Fruit fly (Drosophila melanogaster) whole organism, embryonic: ENCODE measurements around the gene CG11350.

Source experiments
- Awh ChIP-seq: fragments of 200-800 bp; sonication (Bioruptor generic); IDR thresholded peaks from 2 replicates; pipeline ENCODE4, ENCODE4 v1.3.6; 2022; ENCODE audit warnings: missing biosample characterization, missing genetic modification characterization
- B-H1 ChIP-seq: fragments of 200-800 bp; sonication (Bioruptor generic); IDR thresholded peaks from 3 replicates; pipeline ENCODE4 v1.3.6; 2022; ENCODE audit warnings: missing biosample characterization, missing genetic modification characterization
- C15 ChIP-seq: fragments of 200-800 bp; sonication (Bioruptor generic); IDR thresholded peaks from 3 replicates; pipeline ENCODE4 v1.3.6; 2022; ENCODE audit warnings: missing biosample characterization, missing genetic modification characterization
- CG10431 ChIP-seq: fragments of 200-800 bp; sonication (Bioruptor generic); optimal IDR thresholded peaks from 3 replicates; lab custom pipeline; 2018; ENCODE audit warnings: missing biosample characterization, mild to moderate bottlenecking, missing genetic modification characterization
- CG12071 ChIP-seq: fragments of 200-800 bp; sonication (Bioruptor generic); optimal IDR thresholded peaks from 3 replicates; lab custom pipeline; 2018; ENCODE audit warnings: missing biosample characterization, mild to moderate bottlenecking, missing genetic modification characterization
- CG12236 ChIP-seq: fragments of 200-800 bp; sonication (Bioruptor generic); optimal IDR thresholded peaks from 2 replicates; lab custom pipeline; 2016; ENCODE audit warnings: missing biosample characterization, missing genetic modification characterization
- CG1647 ChIP-seq: fragments of 200-800 bp; sonication (Bioruptor generic); optimal IDR thresholded peaks from 3 replicates; lab custom pipeline; 2016; ENCODE audit warnings: missing biosample characterization, missing genetic modification characterization
- CG16813 ChIP-seq: fragments of 200-800 bp; sonication (Bioruptor generic); IDR thresholded peaks from 3 replicates; pipeline ENCODE4 v1.3.6; 2022; ENCODE audit warnings: missing biosample characterization, missing genetic modification characterization; ENCODE audit not compliant: partially characterized antibody
- CG17385 ChIP-seq: fragments of 200-800 bp; sonication (Bioruptor generic); optimal IDR thresholded peaks from 3 replicates; lab custom pipeline; 2018; ENCODE audit warnings: missing biosample characterization, mild to moderate bottlenecking, missing genetic modification characterization
- CG18262 ChIP-seq: fragments of 200-800 bp; optimal IDR thresholded peaks from 3 replicates; lab custom pipeline; 2019; ENCODE audit warnings: missing biosample characterization, mild to moderate bottlenecking, missing genetic modification characterization, moderate library complexity
- CG18476 ChIP-seq: fragments of 200-800 bp; sonication (Bioruptor generic); optimal IDR thresholded peaks from 2 replicates; lab custom pipeline; 2016; ENCODE audit warnings: missing biosample characterization, mild to moderate bottlenecking, missing genetic modification characterization
- CG30020 ChIP-seq: fragments of 200-800 bp; optimal IDR thresholded peaks from 2 replicates; lab custom pipeline; 2019; ENCODE audit warnings: missing biosample characterization, mild to moderate bottlenecking, missing genetic modification characterization, moderate library complexity
- CG4282 ChIP-seq: fragments of 200-800 bp; sonication (Bioruptor generic); optimal IDR thresholded peaks from 2 replicates; lab custom pipeline; 2016; ENCODE audit warnings: missing biosample characterization, missing genetic modification characterization
- CG4328 ChIP-seq: fragments of 200-800 bp; sonication (Bioruptor generic); optimal IDR thresholded peaks from 3 replicates; lab custom pipeline; 2017; ENCODE audit warnings: missing biosample characterization, missing genetic modification reagents, missing genetic modification characterization
- CG4360 ChIP-seq: fragments of 200-800 bp; sonication (Bioruptor generic); IDR thresholded peaks from 2 replicates; pipeline ENCODE4 v1.3.6; 2022; ENCODE audit warnings: missing biosample characterization, missing genetic modification characterization
- CG4730 ChIP-seq: fragments of 200-800 bp; sonication (Bioruptor generic); IDR thresholded peaks from 2 replicates; pipeline ENCODE4 v1.3.6; 2022; ENCODE audit warnings: missing biosample characterization, missing genetic modification characterization
- CG8924 ChIP-seq: fragments of 200-800 bp; optimal IDR thresholded peaks from 3 replicates; lab custom pipeline; 2019; ENCODE audit warnings: missing biosample characterization, mild to moderate bottlenecking, missing genetic modification characterization, moderate library complexity
- CG8944 ChIP-seq: fragments of 200-800 bp; sonication (Bioruptor generic); optimal IDR thresholded peaks from 3 replicates; lab custom pipeline; 2016; ENCODE audit warnings: missing biosample characterization, missing genetic modification characterization
- CG9797 ChIP-seq: fragments of 200-800 bp; sonication (Bioruptor generic); optimal IDR thresholded peaks from 3 replicates; lab custom pipeline; 2018; ENCODE audit warnings: missing biosample characterization, mild to moderate bottlenecking, missing genetic modification characterization
- Dip3 ChIP-seq: fragments of 200-800 bp; sonication (Bioruptor generic); optimal IDR thresholded peaks from 3 replicates; lab custom pipeline; 2016; ENCODE audit warnings: missing biosample characterization, missing genetic modification characterization
- Dll ChIP-seq: fragments of 200-800 bp; sonication (Bioruptor generic); IDR thresholded peaks from 4 replicates; pipeline ENCODE4 v1.3.6; 2022; ENCODE audit warnings: missing biosample characterization, missing genetic modification characterization; ENCODE audit not compliant: partially characterized antibody
- Doc2 ChIP-seq: fragments of 200-800 bp; sonication (Bioruptor generic); IDR thresholded peaks from 2 replicates; pipeline ENCODE4 v1.3.6; 2022; ENCODE audit warnings: missing biosample characterization, missing genetic modification characterization
- Fer3 ChIP-seq: fragments of 200-800 bp; sonication (Bioruptor generic); optimal IDR thresholded peaks from 2 replicates; lab custom pipeline; 2018; ENCODE audit warnings: missing biosample characterization, mild to moderate bottlenecking, missing genetic modification characterization, moderate library complexity
- Hmx ChIP-seq: fragments of 200-800 bp; sonication (Bioruptor generic); optimal IDR thresholded peaks from 2 replicates; lab custom pipeline; 2016; ENCODE audit warnings: missing biosample characterization, missing genetic modification characterization
- Med ChIP-seq: fragments of 200-800 bp; sonication (Bioruptor generic); peaks from one replicate; lab custom pipeline; 2016; ENCODE audit warnings: missing biosample characterization, missing genetic modification characterization, mild to moderate bottlenecking, inconsistent platforms, moderate library complexity
- Myb ChIP-seq: fragments of 200-800 bp; sonication (Bioruptor generic); optimal IDR thresholded peaks from 2 replicates; lab custom pipeline; 2016; ENCODE audit warnings: missing biosample characterization, missing genetic modification characterization
- NfI ChIP-seq: fragments of 200-800 bp; sonication (Bioruptor generic); optimal IDR thresholded peaks from 3 replicates; lab custom pipeline; 2018; ENCODE audit warnings: missing biosample characterization, mild to moderate bottlenecking, missing genetic modification characterization, moderate library complexity
- Oaz ChIP-seq: fragments of 200-800 bp; sonication (Bioruptor generic); IDR thresholded peaks from 2 replicates; pipeline ENCODE4 v1.3.6; 2022; ENCODE audit warnings: missing biosample characterization, missing genetic modification characterization
- Rx ChIP-seq: fragments of 200-800 bp; sonication (Bioruptor generic); IDR thresholded peaks from 2 replicates; pipeline ENCODE4 v1.3.6; 2022; ENCODE audit warnings: missing biosample characterization, missing genetic modification characterization
- Xbp1 ChIP-seq: fragments of 200-800 bp; sonication (Bioruptor generic); optimal IDR thresholded peaks from 3 replicates; lab custom pipeline; 2016; ENCODE audit warnings: missing biosample characterization, mild to moderate bottlenecking, missing genetic modification characterization
- al ChIP-seq: fragments of 200-800 bp; sonication (Bioruptor generic); IDR thresholded peaks from 2 replicates; pipeline ENCODE4 v1.3.6; 2022; ENCODE audit warnings: missing biosample characterization, missing genetic modification characterization
- ara ChIP-seq: fragments of 200-800 bp; sonication (Bioruptor generic); IDR thresholded peaks from 2 replicates; pipeline ENCODE4 v1.3.6; 2022; ENCODE audit warnings: missing biosample characterization, missing genetic modification characterization
- chm ChIP-seq: fragments of 200-800 bp; sonication (Bioruptor generic); IDR thresholded peaks from 2 replicates; pipeline ENCODE4 v1.3.6; 2022; ENCODE audit warnings: missing biosample characterization, missing genetic modification characterization
- croc ChIP-seq: fragments of 200-800 bp; sonication (Bioruptor generic); conservative IDR thresholded peaks from 3 replicates; pipeline ENCODE4 v1.3.6; 2022; ENCODE audit warnings: missing biosample characterization, missing genetic modification characterization
- esg ChIP-seq: fragments of 200-800 bp; sonication (Bioruptor generic); conservative IDR thresholded peaks from 2 replicates; pipeline ENCODE4 v1.3.6; 2022; ENCODE audit warnings: missing biosample characterization, missing genetic modification characterization
- ewg ChIP-seq: fragments of 200-800 bp; sonication (Bioruptor generic); optimal IDR thresholded peaks from 3 replicates; lab custom pipeline; 2017; ENCODE audit warnings: mild to moderate bottlenecking, missing biosample characterization, missing genetic modification reagents, missing genetic modification characterization
- fd3F ChIP-seq: fragments of 200-800 bp; sonication (Bioruptor generic); optimal IDR thresholded peaks from 2 replicates; lab custom pipeline; 2018; ENCODE audit warnings: missing biosample characterization, mild to moderate bottlenecking, missing genetic modification characterization, moderate library complexity
- fd96Cb ChIP-seq: fragments of 200-800 bp; sonication (Bioruptor generic); optimal IDR thresholded peaks from 2 replicates; lab custom pipeline; 2018; ENCODE audit warnings: missing biosample characterization, mild to moderate bottlenecking, missing genetic modification characterization, moderate library complexity
- fru ChIP-seq: fragments of >200 bp; optimal IDR thresholded peaks from 2 replicates; lab custom pipeline; 2017
- gcm ChIP-seq: fragments of 200-800 bp; sonication (Bioruptor generic); optimal IDR thresholded peaks from 2 replicates; lab custom pipeline; 2019; ENCODE audit warnings: missing biosample characterization, mild to moderate bottlenecking, missing genetic modification characterization, moderate library complexity
- luna ChIP-seq: fragments of 200-800 bp; sonication (Bioruptor generic); optimal IDR thresholded peaks from 2 replicates; lab custom pipeline; 2016; ENCODE audit warnings: missing biosample characterization, missing genetic modification characterization
- mirr ChIP-seq: fragments of 200-800 bp; sonication (Bioruptor generic); optimal IDR thresholded peaks from 3 replicates; lab custom pipeline; 2018; ENCODE audit warnings: missing biosample characterization, mild to moderate bottlenecking, missing genetic modification characterization
- ro ChIP-seq: fragments of 200-800 bp; sonication (Bioruptor generic); IDR thresholded peaks from 2 replicates; pipeline ENCODE4 v1.3.6; 2022; ENCODE audit warnings: missing biosample characterization, missing genetic modification characterization
- sens ChIP-seq: fragments of 200-800 bp; sonication (Bioruptor generic); peaks from one replicate; lab custom pipeline; 2016; ENCODE audit warnings: missing biosample characterization, missing genetic modification characterization
- sob ChIP-seq: fragments of 200-800 bp; sonication (Bioruptor generic); IDR thresholded peaks from 2 replicates; pipeline ENCODE4 v1.3.6; 2022; ENCODE audit warnings: missing biosample characterization, missing genetic modification characterization
- twi ChIP-seq: fragments of 200-800 bp; optimal IDR thresholded peaks from 2 replicates; lab custom pipeline; 2019; ENCODE audit warnings: missing biosample characterization, mild to moderate bottlenecking, missing genetic modification characterization, moderate library complexity
- usp ChIP-seq: fragments of >200 bp; optimal IDR thresholded peaks from 2 replicates; lab custom pipeline; 2017; ENCODE audit warnings: missing biosample characterization, missing genetic modification characterization

The CG11350 gene

DNA sequence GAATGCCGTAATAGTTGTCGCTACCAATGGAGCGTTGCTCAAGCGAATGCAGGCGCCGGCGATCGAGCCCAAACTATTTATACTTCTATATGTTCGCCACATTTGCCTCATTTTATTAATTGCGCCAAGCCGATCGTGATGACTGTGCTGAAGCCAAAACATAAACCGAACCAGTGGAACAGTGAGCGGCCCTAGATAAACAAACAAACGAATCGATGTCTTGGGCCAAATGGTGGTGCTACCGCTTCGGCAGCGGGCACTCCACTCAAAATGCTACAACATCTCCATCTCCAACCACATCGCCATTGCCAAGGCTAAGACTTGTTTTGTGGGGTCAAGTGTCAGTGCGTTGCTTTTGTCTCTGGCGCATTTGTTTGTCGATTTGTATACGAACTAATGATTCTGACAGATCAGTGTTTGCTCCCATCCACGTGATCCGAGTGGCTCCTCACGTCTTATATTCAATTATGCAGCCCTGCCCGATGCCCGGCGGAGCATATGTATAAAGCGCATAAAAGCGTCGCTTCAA is 18.8 kb upstream of the CG11350 start, which contains the start of gene CG15024 (continued):
- peak; percentile 6 for TF ChIP-seq mirr (GFP tag; lab: Kevin White, UChicago)
- TF ChIP-seq sens (GFP tag; lab: Kevin White, UChicago): peak; percentile 38
- no peak for TF ChIP-seq Hmx (GFP tag; lab: Kevin White, UChicago)
- no peak for TF ChIP-seq usp (GFP tag; lab: Kevin White, UChicago)
- TF ChIP-seq NfI (GFP tag; lab: Kevin White, UChicago): no peak
- 0 out of 2 replicates have a peak, but pooled peaks have one; percentile 7 for TF ChIP-seq Awh
- TF ChIP-seq CG17385 (GFP tag; lab: Kevin White, UChicago): no peak
- no peak for TF ChIP-seq al
- TF ChIP-seq ro (GFP tag; lab: Robert Waterston, UW): no peak
- no peak for TF ChIP-seq Dip3
- TF ChIP-seq, all 482 proteins: peak for 8

DNA sequence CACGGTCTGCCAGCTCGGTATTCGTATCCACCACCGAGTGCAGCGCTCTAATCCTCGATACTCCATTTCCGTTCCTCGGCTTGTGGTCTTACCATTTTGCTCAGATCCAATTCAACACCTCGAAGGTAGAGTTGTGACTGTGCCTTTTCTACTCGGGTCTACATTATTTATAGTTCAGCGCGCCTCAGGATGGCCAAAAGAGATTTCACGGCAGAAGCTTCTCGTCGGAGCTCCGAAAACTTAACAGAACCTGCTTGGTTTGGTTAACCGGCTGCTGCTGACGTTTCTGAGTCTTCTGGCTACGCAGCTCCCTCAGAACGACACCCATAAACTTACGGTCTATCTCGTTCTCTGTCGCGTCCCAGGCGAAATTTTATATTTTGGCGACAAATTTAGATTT is 16.1 kb upstream of the CG11350 start, which contains the start of gene CG32241:
Gene CG32241, minus strand, starts transcription at position 101 of the 400 bp plus-strand sequence.
- TF ChIP-seq esg (GFP tag; lab: Robert Waterston, UW): no peak
- no peak for TF ChIP-seq luna (GFP tag; lab: Kevin White, UChicago)
- TF ChIP-seq CG4360 (GFP tag; lab: Robert Waterston, UW): no peak
- no peak for TF ChIP-seq Rx
- TF ChIP-seq fru: no peak
- no peak for TF ChIP-seq CG4328 (GFP tag; lab: Kevin White, UChicago)
- no peak for TF ChIP-seq ewg
- TF ChIP-seq CG12236 (GFP tag; lab: Kevin White, UChicago): no peak
- no peak for TF ChIP-seq CG30020

DNA sequence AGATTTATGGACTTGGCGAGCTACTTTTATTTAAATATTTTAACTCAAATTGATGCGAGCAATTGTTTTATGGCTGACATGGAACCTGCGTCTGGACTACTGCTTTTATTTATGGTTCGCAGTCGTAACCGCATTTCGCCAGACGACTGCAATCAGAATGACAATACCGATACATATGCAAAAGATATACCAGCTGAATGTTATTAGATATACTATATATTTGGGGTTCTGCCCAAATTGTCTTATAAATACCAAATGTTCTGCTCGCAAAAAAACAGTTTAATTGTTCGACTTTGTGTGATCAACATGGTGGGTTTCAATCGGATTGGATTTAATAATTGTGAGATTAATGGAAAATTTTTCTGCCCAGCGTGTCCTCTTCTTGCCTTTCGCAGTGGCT is 12.9 kb upstream of the CG11350 start, which contains the start of gene CG32249:
Gene CG32249, plus strand, starts transcription at position 301 of the 400 bp plus-strand sequence.
- TF ChIP-seq CG8944 (no peak), chm (GFP tag; lab: Robert Waterston, UW) (no peak), CG8924 (tag; lab: Kevin White, UChicago) (no peak), CG4730 (GFP tag; lab: Robert Waterston, UW) (no peak), CG18262 (no peak), Myb (no peak), Fer3 (tag; lab: Kevin White, UChicago) (no peak), C15 (GFP tag; lab: Robert Waterston, UW) (no peak), twi (tag; lab: Kevin White, UChicago) (no peak), gcm (GFP tag; lab: Kevin White, UChicago) (no peak), ara (GFP tag; lab: Robert Waterston, UW) (no peak), Oaz (GFP tag; lab: Robert Waterston, UW) (no peak), sob (GFP tag; lab: Robert Waterston, UW) (no peak), CG9797 (GFP tag; lab: Kevin White, UChicago) (no peak), croc (GFP tag; lab: Robert Waterston, UW) (no peak), CG16813 (GFP tag; lab: Robert Waterston, UW) (no peak), Xbp1 (GFP tag; lab: Kevin White, UChicago) (no peak)

DNA sequence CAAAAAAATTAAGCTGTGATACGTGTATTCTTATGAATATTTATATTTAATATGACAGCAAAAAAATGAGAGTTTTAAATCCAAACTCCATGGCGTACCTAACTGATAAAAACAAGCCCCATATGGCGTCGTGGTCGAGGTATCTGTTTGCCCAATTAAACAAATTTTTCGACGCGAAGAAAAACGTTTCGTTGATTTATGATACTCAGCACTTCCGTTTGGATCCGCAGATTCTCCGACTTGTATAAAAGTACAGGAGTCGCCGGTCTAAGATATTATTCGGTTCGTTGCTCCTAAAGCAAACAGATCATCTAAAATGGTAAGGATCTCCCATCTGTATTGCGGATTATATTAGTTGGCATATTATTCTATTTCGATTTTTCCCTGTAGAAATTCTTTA is 11.2 kb upstream of the CG11350 start, which contains the start of gene CG32248:
Gene CG32248, plus strand, starts transcription at position 301 of the 400 bp plus-strand sequence.
- no peak for TF ChIP-seq B-H1 (GFP tag; lab: Robert Waterston, UW)
- TF ChIP-seq CG1647 (GFP tag; lab: Kevin White, UChicago): no peak
- no peak for TF ChIP-seq fd96Cb (tag; lab: Kevin White, UChicago)
- no peak for TF ChIP-seq Doc2 (GFP tag; lab: Robert Waterston, UW)
- no peak for TF ChIP-seq CG18476
- TF ChIP-seq CG4282 (GFP tag; lab: Kevin White, UChicago): no peak
- TF ChIP-seq Med (GFP tag; lab: Kevin White, UChicago): no peak
- no peak for TF ChIP-seq CG12071 (GFP tag; lab: Kevin White, UChicago)
- no peak for TF ChIP-seq fd3F (GFP tag; lab: Kevin White, UChicago)
- no peak for TF ChIP-seq Dll
- no peak for TF ChIP-seq CG10431 (GFP tag; lab: Kevin White, UChicago)
